Fruit fly (Drosophila melanogaster) Kc167 (cell line): ENCODE measurements around the gene opa.

Experiments used
- Myc ChIP-seq: fragments of >200 bp; optimal IDR thresholded peaks from 2 replicates; lab custom pipeline; 2017; ENCODE audit warnings: missing external identifiers
- Sin3A ChIP-seq: fragments of >200 bp; optimal IDR thresholded peaks from 2 replicates; lab custom pipeline; 2018; ENCODE audit warnings: missing external identifiers
- h ChIP-seq: fragments of >200 bp; optimal IDR thresholded peaks from 3 replicates; lab custom pipeline; 2018; ENCODE audit warnings: missing external identifiers
- insv ChIP-seq: fragments of >200 bp; optimal IDR thresholded peaks from 3 replicates; lab custom pipeline; 2018; ENCODE audit warnings: missing external identifiers
- psq ChIP-seq: fragments of >200 bp; optimal IDR thresholded peaks from 2 replicates; lab custom pipeline; 2017; ENCODE audit warnings: missing external identifiers
- ttk ChIP-seq: sonication (Bioruptor generic); optimal IDR thresholded peaks from 2 replicates; lab custom pipeline; 2017; ENCODE audit warnings: missing external identifiers

The opa gene

DNA sequence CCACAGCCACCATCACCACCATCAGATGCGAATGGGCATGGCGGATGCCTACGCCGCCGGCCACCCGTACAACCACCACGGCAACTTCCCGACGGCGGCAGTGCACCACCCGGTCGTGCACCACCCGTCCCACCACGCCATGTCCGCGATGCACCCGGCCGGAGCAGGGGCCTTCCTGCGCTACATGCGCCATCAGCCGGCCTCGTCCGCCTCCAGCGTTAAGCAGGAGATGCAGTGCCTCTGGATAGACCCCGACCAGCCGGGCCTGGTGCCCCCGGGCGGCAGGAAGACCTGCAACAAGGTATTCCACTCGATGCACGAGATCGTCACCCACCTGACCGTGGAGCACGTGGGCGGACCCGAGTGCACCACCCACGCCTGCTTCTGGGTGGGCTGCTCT is 891 bp downstream of the opa start:
- TF ChIP-seq Myc (lab: Kevin White, UChicago) (no peak), ttk (no peak), psq (no peak), insv (lab: Kevin White, UChicago) (no peak), Sin3A (no peak), h (lab: Kevin White, UChicago) (no peak)

- TF ChIP-seq psq (no peak), Sin3A (no peak), ttk (no peak), insv (lab: Kevin White, UChicago) (no peak), h (lab: Kevin White, UChicago) (no peak), Myc (lab: Kevin White, UChicago) (no peak)
Measured at dm6 chr3R:4854216-4854615, 1.6 kb downstream of the opa start.

dm6 chr3R:4855711-4856110 is 3.1 kb downstream of the opa start:
- TF ChIP-seq psq (no peak), Sin3A (no peak), h (lab: Kevin White, UChicago) (no peak), insv (lab: Kevin White, UChicago) (no peak), ttk (no peak), Myc (lab: Kevin White, UChicago) (no peak)

DNA sequence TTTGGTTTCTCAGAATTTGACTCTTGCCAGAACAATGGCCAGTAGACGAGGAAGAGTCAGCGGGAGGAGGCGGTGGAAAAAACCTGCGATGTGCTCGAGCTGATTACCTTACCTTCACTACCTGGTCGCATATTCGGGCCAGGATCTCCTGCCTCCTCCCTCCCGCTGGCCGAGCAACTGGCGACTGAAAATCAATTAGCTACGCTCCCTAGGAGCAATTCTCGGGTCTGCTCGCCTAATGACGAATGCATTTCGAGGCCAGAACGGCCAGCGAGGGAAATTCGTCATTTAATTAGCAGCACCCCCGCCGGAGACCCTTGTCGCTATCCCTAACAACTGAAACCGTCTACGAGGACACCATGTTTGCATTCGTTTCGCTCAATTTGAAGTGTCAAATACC is 5.4 kb downstream of the opa start:
- TF ChIP-seq insv (lab: Kevin White, UChicago): no peak
- TF ChIP-seq ttk: no peak
- TF ChIP-seq h (lab: Kevin White, UChicago): no peak
- TF ChIP-seq Sin3A: no peak
- no peak for TF ChIP-seq Myc (lab: Kevin White, UChicago)
- no peak for TF ChIP-seq psq

DNA sequence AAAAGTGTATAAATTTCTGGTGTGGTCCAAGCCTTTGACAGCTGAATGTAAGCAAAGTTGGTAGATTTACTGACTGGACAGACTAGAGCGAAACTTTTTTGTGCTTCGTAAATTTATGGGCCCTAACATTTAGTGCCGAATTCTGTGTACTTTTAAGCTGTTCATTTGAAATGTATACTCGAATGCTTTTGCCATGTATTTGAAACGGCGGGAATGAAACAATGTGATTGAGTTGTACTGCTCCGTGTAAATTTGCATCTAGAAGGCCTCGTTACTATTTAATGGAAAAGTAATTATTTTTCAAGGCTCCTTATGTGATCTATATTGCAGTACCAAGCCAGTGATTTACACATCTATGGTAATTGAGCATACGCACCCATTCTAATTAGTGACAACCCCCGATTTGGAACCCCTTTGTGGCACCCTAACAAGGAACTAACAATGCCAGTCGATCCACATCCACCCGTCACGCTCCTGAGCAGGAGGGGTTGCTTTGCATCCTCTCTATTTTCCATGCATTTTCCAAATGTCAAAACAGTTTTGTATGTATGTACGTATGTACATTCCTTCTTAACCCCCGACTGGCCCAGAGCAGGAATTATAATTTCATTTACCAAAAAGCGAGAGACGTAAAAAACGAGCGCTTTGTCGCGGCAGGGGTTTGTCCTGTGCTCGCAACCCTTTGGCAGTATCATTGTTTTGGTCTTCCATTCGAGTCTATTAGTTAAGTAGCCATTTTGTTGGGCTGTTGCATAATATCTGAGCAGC is 6.1 kb downstream of the opa start:
- TF ChIP-seq ttk (no peak), insv (lab: Kevin White, UChicago) (no peak), h (lab: Kevin White, UChicago) (no peak), psq (no peak), Sin3A (no peak), Myc (lab: Kevin White, UChicago) (no peak)

DNA sequence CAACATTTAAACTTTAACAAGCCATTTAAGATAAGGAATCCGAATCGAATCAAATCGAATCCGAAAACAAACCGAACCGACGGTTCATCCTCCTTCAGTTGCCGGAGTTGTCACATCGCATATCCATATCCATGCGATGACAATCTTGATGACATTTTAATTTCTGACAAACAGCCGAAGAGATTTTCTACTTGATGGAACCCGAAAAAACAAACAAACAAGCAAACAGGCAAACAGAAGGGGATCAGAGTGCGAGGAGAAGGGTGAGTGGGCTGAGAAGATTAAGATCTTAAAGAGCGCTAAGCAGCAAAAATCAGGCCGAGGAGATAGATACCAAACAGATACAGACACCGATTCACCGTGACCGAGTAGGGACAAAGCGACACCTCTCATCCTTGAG is 8.5 kb downstream of the opa start:
- TF ChIP-seq h (lab: Kevin White, UChicago) (no peak), psq (no peak), Sin3A (no peak), insv (lab: Kevin White, UChicago) (no peak), ttk (no peak), Myc (lab: Kevin White, UChicago) (no peak)

dm6 chr3R:4863825-4864224 is 11.2 kb downstream of the opa start:
- TF ChIP-seq Myc (lab: Kevin White, UChicago) (no peak), ttk (no peak), Sin3A (no peak), h (lab: Kevin White, UChicago) (no peak), psq (no peak), insv (lab: Kevin White, UChicago) (no peak)

DNA sequence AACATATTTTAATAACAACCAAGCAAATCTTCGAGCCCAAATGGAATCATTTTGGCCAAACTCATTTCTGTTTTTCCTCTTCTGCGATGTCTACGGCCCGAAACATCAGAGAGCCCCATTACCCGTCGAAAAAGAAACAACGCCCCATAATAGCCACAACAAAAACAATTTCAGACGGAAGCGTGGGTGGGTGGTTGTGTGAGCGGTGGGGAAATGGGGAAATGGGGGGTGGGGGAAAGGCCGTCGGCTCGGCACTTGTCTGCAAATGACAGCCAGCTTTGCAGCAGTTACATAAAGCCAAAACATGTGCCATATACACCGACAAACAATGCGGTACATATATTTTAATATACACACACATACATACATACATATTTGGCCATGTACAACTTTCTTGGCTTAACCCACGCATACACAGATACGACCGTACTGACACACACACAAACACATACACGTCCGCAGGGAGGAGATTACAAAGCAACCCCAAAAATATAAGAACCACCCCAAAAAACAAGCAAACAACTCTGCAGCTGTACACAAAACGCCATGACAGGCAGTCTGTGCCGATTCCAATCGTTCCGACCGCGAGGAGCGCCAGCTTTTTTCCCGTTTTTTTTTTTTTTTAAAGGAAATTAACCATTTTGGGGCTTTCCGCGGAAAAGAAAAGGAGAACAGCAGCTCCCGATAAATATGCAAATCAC is 12.4 kb downstream of the opa start:
- TF ChIP-seq Myc (lab: Kevin White, UChicago): no peak
- TF ChIP-seq insv (lab: Kevin White, UChicago): no peak
- TF ChIP-seq Sin3A: no peak
- TF ChIP-seq psq: no peak
- no peak for TF ChIP-seq ttk
- TF ChIP-seq h (lab: Kevin White, UChicago): no peak

DNA sequence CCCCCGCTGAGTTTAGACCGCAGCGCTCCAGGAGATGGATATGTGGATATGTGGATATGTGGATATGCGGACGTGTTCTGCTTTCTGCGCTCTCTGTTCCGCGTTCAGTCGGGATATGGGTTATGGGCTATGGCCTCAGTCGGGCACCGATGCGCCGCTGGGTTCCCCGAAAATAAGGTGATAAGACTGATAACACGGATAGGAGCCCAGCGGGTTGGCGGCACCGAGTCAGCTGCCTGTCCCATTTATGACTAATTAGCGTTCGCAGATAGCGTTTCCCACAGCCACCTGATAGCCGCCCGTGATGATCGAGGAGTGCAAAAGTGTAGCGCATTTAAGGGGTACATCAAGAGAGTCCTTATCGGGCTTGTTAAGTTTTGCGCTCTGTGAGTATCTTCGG is 13.5 kb downstream of the opa start:
- TF ChIP-seq insv (lab: Kevin White, UChicago) (no peak), ttk (no peak), psq (no peak)

dm6 chr3R:4866916-4867315 is 14.3 kb downstream of the opa start:
- TF ChIP-seq insv (lab: Kevin White, UChicago) (no peak), h (lab: Kevin White, UChicago) (no peak)

DNA sequence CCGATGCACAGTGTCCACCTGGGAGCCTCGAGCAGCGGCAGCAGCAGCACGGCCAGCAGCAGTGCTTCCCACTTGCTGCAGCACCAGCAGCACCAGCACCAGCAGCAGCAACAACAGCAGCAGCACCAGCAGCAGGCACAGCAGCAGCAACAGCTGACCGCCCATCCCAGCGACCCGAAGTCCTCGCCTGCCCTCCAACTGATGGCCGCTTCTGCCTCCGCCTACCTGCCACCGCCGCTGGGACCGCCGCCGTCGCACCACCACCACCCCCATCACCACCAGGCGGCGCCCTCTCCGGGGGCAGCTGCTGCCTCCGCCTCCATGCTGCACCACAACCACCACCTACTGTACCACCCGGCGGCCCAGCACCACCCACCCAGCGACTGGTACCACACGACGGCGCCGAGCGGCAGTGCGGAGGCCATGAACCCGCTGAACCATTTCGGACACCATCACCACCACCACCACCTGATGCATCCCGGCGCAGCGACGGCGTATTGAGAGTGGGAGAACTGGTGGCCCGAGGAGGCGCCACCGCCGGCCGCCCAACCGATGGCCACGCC is 16.1 kb downstream of the opa start:
- TF ChIP-seq psq: no peak
- no peak for TF ChIP-seq Myc (lab: Kevin White, UChicago)
- no peak for TF ChIP-seq Sin3A
- no peak for TF ChIP-seq ttk
- no peak for TF ChIP-seq insv (lab: Kevin White, UChicago)
- TF ChIP-seq h (lab: Kevin White, UChicago): no peak

dm6 chr3R:4873756-4874155 is 21.1 kb downstream of the opa start:
- no peak for TF ChIP-seq psq
- TF ChIP-seq Sin3A: no peak

DNA sequence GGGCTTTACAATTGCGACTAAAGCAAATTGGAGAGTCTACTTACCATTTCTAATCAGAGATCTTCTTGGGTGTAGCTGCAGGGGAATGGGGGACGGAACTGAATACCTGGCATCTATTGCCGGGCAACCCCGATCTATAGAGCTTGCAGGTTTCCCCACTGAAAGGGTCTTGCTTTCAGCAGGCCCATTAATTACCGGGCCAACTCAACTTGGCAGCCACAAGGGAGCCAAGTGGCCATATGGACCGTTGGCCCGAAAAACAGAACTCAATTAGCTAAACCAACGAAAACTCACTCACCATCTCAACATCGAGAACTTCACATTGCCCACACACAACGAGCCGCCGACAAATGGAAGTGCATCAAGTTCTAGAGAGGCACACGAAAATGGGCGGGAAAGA is 25.8 kb downstream of the opa start, which contains the start of gene laf:
Gene laf (minus strand): TSS at position 101 of the 400 bp plus-strand sequence.
- TF ChIP-seq ttk (no peak), h (lab: Kevin White, UChicago) (no peak), psq (no peak), Myc (lab: Kevin White, UChicago) (no peak)
